Worm (Caenorhabditis elegans) whole organism, L1 larva: Measurements from ENCODE around the gene dsc-1.

Source experiments
- elt-3 ChIP-seq, 6 experiments: fragments of 150-350 bp in 1 of 6; sonication (generic microtip); optimal IDR thresholded peaks; 2 replicates each; lab custom pipeline; 2017 to 2018; ENCODE audit warnings: missing biosample characterization in 6 of 6, missing genetic modification characterization in 6 of 6, inconsistent platforms in 1 of 6
- fkh-8 ChIP-seq: sonication (generic microtip); optimal IDR thresholded peaks from 2 replicates; lab custom pipeline; 2016; ENCODE audit warnings: mild to moderate bottlenecking, missing genetic modification characterization, missing compliant biosample characterization
- jun-1 ChIP-seq: fragments of 150-350 bp; optimal IDR thresholded peaks from 2 replicates; lab custom pipeline; 2014; ENCODE audit warnings: missing biosample characterization, missing genetic modification reagents, missing genetic modification characterization
- lin-15B ChIP-seq: fragments of 150-350 bp; sonication (generic microtip); optimal IDR thresholded peaks from 3 replicates; lab custom pipeline; 2014; ENCODE audit warnings: missing biosample characterization, missing genetic modification characterization
- mef-2 ChIP-seq: fragments of 150-350 bp; optimal IDR thresholded peaks from 2 replicates; lab custom pipeline; 2014; ENCODE audit warnings: missing biosample characterization, missing genetic modification characterization
- nhr-28 ChIP-seq: fragments of 150-350 bp; optimal IDR thresholded peaks from 2 replicates; lab custom pipeline; 2014; ENCODE audit warnings: missing biosample characterization, missing genetic modification characterization
- nhr-85 ChIP-seq: sonication (generic microtip); peaks from one replicate; lab custom pipeline; 2016; ENCODE audit warnings: missing genetic modification characterization, inconsistent platforms, missing compliant biosample characterization
- rnt-1 ChIP-seq: sonication (generic microtip); optimal IDR thresholded peaks from 2 replicates; lab custom pipeline; 2016; ENCODE audit warnings: mild to moderate bottlenecking, missing genetic modification characterization, moderate library complexity, missing compliant biosample characterization
- unc-62 ChIP-seq: fragments of 150-350 bp; optimal IDR thresholded peaks from 2 replicates; lab custom pipeline; 2014; ENCODE audit warnings: missing biosample characterization, missing genetic modification reagents, missing genetic modification characterization
- ztf-11 ChIP-seq, 2 experiments: sonication (generic microtip); optimal IDR thresholded peaks; 2 replicates each; lab custom pipeline; 2016 to 2017; ENCODE audit warnings: missing genetic modification characterization in 2 of 2, missing biosample characterization in 1 of 2, missing compliant biosample characterization in 1 of 2

DNA sequence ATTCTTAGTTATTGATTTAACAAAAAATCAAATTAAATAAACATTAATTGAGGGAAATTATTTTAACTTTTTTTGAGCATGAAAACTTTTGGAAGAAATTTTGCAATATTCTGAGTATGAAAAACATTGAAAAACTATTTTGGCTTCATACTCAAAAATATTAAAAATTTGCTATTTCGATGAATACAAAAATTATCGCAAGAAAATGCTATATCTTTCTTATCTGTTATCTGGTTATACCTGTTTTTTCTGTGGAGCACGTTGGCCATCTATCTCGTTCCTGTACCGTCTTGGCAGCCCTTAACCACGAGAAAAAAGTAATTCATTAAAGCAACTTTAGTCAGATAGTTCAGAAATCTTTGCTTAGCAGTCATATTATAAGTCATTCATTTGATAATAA, 23.3 kb upstream of the dsc-1 start:
- TF ChIP-seq jun-1 (tag; lab: Kevin White, UChicago) (no peak), ztf-11 (tag; optimal IDR thresholded peaks at IDR 0.05; lab: Kevin White, UChicago) (no peak), rnt-1 (tag; lab: Kevin White, UChicago) (no peak), nhr-85 (tag; lab: Kevin White, UChicago) (no peak), unc-62 (no peak), lin-15B (tag; lab: Kevin White, UChicago) (no peak), nhr-28 (no peak), elt-3 (tag; optimal IDR thresholded peaks at IDR 0.05; lab: Kevin White, UChicago) (no peak), fkh-8 (tag; lab: Kevin White, UChicago) (no peak), mef-2 (tag; lab: Kevin White, UChicago) (no peak)
